Worm (Caenorhabditis elegans) whole organism, L1 larva: ENCODE measurements around the gene Y70C5A.4.
"Not testable (repeated sequence)": the region's sequence is repeated elsewhere in the genome, so short reads cannot be mapped to it uniquely, and the experiment has no call there.

Experiments
- hlh-17 ChIP-seq: fragments of 200-800 bp; sonication (Bioruptor generic); optimal IDR thresholded peaks from 2 replicates; lab custom pipeline; 2018; ENCODE audit warnings: missing genetic modification characterization, mild to moderate bottlenecking, missing compliant biosample characterization, moderate library complexity, borderline replicate concordance
- nhr-11 ChIP-seq: fragments of 150-350 bp; optimal IDR thresholded peaks from 2 replicates; lab custom pipeline; 2014; ENCODE audit warnings: missing biosample characterization, missing genetic modification characterization
- nhr-12 ChIP-seq: sonication (generic microtip); optimal IDR thresholded peaks from 2 replicates; lab custom pipeline; 2017; ENCODE audit warnings: missing biosample characterization, missing genetic modification characterization
- nhr-237 ChIP-seq: fragments of 150-350 bp; optimal IDR thresholded peaks from 2 replicates; lab custom pipeline; 2014; ENCODE audit warnings: missing biosample characterization, missing genetic modification characterization
- nhr-28 ChIP-seq: fragments of 150-350 bp; optimal IDR thresholded peaks from 2 replicates; lab custom pipeline; 2014; ENCODE audit warnings: missing biosample characterization, missing genetic modification characterization
- snpc-4 ChIP-seq: fragments of 150-350 bp; optimal IDR thresholded peaks from 2 replicates; lab custom pipeline; 2014; ENCODE audit warnings: missing biosample characterization, missing genetic modification characterization
- zag-1 ChIP-seq: fragments of 150-350 bp; optimal IDR thresholded peaks from 2 replicates; lab custom pipeline; 2014; ENCODE audit warnings: missing biosample characterization, missing genetic modification characterization

DNA sequence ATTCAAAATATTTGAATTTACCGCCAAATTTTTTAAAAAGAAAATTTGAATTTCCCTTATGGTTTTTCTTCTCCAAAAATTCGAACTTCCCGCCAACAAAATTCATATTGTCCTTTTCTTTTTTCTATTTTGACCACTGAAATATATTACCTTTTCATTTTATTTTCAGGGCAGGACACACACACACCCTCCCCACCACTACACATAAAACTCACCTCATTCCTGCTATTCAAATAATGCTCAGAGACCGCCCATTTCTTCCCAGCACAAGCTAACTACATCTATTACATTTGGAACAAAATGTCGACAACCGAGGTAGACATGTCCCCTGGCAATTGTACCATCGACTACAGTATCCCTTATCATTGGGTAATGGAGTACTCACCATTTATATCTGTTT is 36.7 kb downstream of the Y70C5A.4 start, which contains the start of gene W06G6.15:
- TF ChIP-seq nhr-11 (tag; lab: Kevin White, UChicago); zag-1 (tag; lab: Kevin White, UChicago); snpc-4 (tag; lab: Kevin White, UChicago); nhr-12 (tag; lab: Kevin White, UChicago); nhr-237; hlh-17 (GFP tag; lab: Kevin White, UChicago); nhr-28 (tag; lab: Kevin White, UChicago): not testable (repeated sequence)
